Fruit fly (Drosophila melanogaster): ENCODE measurements around the gene btv.

Gene btv

DNA sequence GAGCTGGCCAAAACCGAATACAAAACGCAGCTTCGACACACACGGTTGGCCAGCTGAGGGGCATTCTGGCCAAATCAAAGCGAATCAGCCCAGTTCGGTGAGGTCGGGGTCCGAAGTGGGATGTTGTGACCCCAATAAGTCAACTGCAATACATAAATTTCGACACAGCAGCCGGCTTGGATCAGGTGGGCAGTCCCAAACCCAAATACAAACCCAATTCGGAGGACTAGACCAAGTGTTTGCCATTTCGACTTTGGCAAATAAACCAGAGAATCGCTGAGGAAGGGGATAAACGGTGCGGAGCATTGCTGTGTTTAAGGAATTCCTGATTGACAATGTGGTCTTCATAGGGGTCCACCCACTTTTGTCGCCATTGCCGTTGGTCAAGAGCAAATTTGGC is 6.7 kb upstream of the btv start:
- TF ChIP-seq CG7101 (tag; optimal IDR thresholded peaks at IDR 0.05) (no peak), Crg-1 (GFP tag; optimal IDR thresholded peaks at IDR 0.05) (no peak), cic (GFP tag; optimal IDR thresholded peaks at IDR 0.05) (no peak), CG11617 (GFP tag; optimal IDR thresholded peaks at IDR 0.05) (no peak), Hr96 (GFP tag; optimal IDR thresholded peaks at IDR 0.05) (no peak), cnc (optimal IDR thresholded peaks at IDR 0.05) (no peak), ovo (GFP tag; optimal IDR thresholded peaks at IDR 0.05) (no peak), bab1 (GFP tag; optimal IDR thresholded peaks at IDR 0.05) (no peak), CG14711 (tag; optimal IDR thresholded peaks at IDR 0.05) (no peak), pad (GFP tag; optimal IDR thresholded peaks at IDR 0.05) (no peak), CG7045 (GFP tag; optimal IDR thresholded peaks at IDR 0.05) (no peak), Mnt (GFP tag; optimal IDR thresholded peaks at IDR 0.05) (no peak), Clk (GFP tag; optimal IDR thresholded peaks at IDR 0.05) (no peak), toe (GFP tag; optimal IDR thresholded peaks at IDR 0.05) (no peak), CG12768 (GFP tag; optimal IDR thresholded peaks at IDR 0.05) (no peak), CG33017 (tag; optimal IDR thresholded peaks at IDR 0.05) (no peak), kay (GFP tag; ENCODE audit: borderline replicate concordance) (no peak)

dm6 chr2L:17986099-17986498 is 3.8 kb upstream of the btv start, which contains the start of gene CG5681:
TSS of gene CG5681 (plus strand) at chr2L:17986399.
- TF ChIP-seq CG14711 (tag; optimal IDR thresholded peaks at IDR 0.05) = no peak
- no peak for TF ChIP-seq Hr96 (GFP tag; optimal IDR thresholded peaks at IDR 0.05)
- no peak for TF ChIP-seq ovo (GFP tag; optimal IDR thresholded peaks at IDR 0.05)
- TF ChIP-seq tj (GFP tag; optimal IDR thresholded peaks at IDR 0.05) = no peak
- TF ChIP-seq Crg-1 (GFP tag; optimal IDR thresholded peaks at IDR 0.05) = no peak
- TF ChIP-seq cic (GFP tag; optimal IDR thresholded peaks at IDR 0.05) = no peak
- no peak for TF ChIP-seq Mnt (GFP tag; optimal IDR thresholded peaks at IDR 0.05)
- no peak for TF ChIP-seq kay (GFP tag; ENCODE audit: borderline replicate concordance)
- TF ChIP-seq CG12768 (GFP tag; optimal IDR thresholded peaks at IDR 0.05) = no peak
- no peak for TF ChIP-seq CG1620 (GFP tag; optimal IDR thresholded peaks at IDR 0.05)
- TF ChIP-seq cnc (optimal IDR thresholded peaks at IDR 0.05) = no peak
- TF ChIP-seq CG33017 (tag; optimal IDR thresholded peaks at IDR 0.05) = no peak
- no peak for TF ChIP-seq Clk (GFP tag; optimal IDR thresholded peaks at IDR 0.05)
- no peak for TF ChIP-seq bab1 (GFP tag; optimal IDR thresholded peaks at IDR 0.05)
- no peak for TF ChIP-seq pad (GFP tag; optimal IDR thresholded peaks at IDR 0.05)
- no peak for TF ChIP-seq CG11617 (GFP tag; optimal IDR thresholded peaks at IDR 0.05)
- no peak for TF ChIP-seq CG7101 (tag; optimal IDR thresholded peaks at IDR 0.05)
- no peak for TF ChIP-seq toe (GFP tag; optimal IDR thresholded peaks at IDR 0.05)
- TF ChIP-seq CG7045 (GFP tag; optimal IDR thresholded peaks at IDR 0.05) = no peak
- no peak for TF ChIP-seq CG5204 (GFP tag; optimal IDR thresholded peaks at IDR 0.05)

- TF ChIP-seq CG12768 (GFP tag; optimal IDR thresholded peaks at IDR 0.05) (no peak), CG7045 (GFP tag; optimal IDR thresholded peaks at IDR 0.05) (no peak)
Measured at dm6 chr2L:17972999-17973398, 9.3 kb downstream of the btv start.

- no peak for TF ChIP-seq CG33017 (tag; optimal IDR thresholded peaks at IDR 0.05)
- no peak for TF ChIP-seq CG14711 (tag; optimal IDR thresholded peaks at IDR 0.05)
- no peak for TF ChIP-seq CG5204 (GFP tag; optimal IDR thresholded peaks at IDR 0.05)
Measured at dm6 chr2L:17963710-17964109, 18.6 kb downstream of the btv start.

DNA sequence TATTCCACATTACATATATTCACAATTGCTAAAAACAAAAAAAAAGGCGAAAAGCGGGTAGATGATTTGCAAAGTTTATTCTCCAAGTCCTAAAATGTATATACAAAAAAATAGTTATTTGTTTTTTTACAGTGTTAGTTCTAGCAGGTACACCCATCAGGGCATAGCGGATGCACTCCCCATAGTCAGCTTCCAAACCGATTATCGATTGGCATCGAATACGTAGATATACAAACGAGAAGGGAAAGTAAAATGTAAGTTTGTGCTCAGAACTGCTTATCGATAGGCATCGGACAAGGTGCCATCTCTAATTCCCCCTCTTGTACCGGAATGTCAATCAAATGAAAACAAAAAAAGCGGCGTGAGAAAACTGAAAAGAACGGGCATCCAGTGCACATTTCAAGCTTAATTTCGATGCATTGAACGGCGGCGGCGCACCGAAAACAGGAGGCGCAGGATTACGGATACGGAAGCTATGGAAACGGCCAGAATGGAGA is 19.2 kb downstream of the btv start, which contains the start of gene CG5674:
CG5674 (plus strand) TSS at position 309 of the 497 bp plus-strand sequence.
- no peak for TF ChIP-seq ovo (GFP tag; optimal IDR thresholded peaks at IDR 0.05)
- TF ChIP-seq bab1 (GFP tag; optimal IDR thresholded peaks at IDR 0.05) = peak; percentile 12
- no peak for TF ChIP-seq Clk (GFP tag; optimal IDR thresholded peaks at IDR 0.05)
- no peak for TF ChIP-seq CG5204 (GFP tag; optimal IDR thresholded peaks at IDR 0.05)
- TF ChIP-seq CG11617 (GFP tag; optimal IDR thresholded peaks at IDR 0.05) = no peak
- peak; percentile 11 for TF ChIP-seq CG1620 (GFP tag; optimal IDR thresholded peaks at IDR 0.05)
- no peak for TF ChIP-seq cic (GFP tag; optimal IDR thresholded peaks at IDR 0.05)
- peak; percentile 18 for TF ChIP-seq CG33017 (tag; optimal IDR thresholded peaks at IDR 0.05)
- TF ChIP-seq Mnt (GFP tag; optimal IDR thresholded peaks at IDR 0.05) = no peak
- TF ChIP-seq kay (GFP tag; ENCODE audit: borderline replicate concordance) = no peak
- no peak for TF ChIP-seq Crg-1 (GFP tag; optimal IDR thresholded peaks at IDR 0.05)
- no peak for TF ChIP-seq CG7045 (GFP tag; optimal IDR thresholded peaks at IDR 0.05)
- no peak for TF ChIP-seq CG7101 (tag; optimal IDR thresholded peaks at IDR 0.05)
- TF ChIP-seq pad (GFP tag; optimal IDR thresholded peaks at IDR 0.05) = peak; percentile 98
- no peak for TF ChIP-seq tj (GFP tag; optimal IDR thresholded peaks at IDR 0.05)
- no peak for TF ChIP-seq CG12768 (GFP tag; optimal IDR thresholded peaks at IDR 0.05)
- TF ChIP-seq toe (GFP tag; optimal IDR thresholded peaks at IDR 0.05) = peak; percentile 3
- TF ChIP-seq cnc (optimal IDR thresholded peaks at IDR 0.05) = no peak

DNA sequence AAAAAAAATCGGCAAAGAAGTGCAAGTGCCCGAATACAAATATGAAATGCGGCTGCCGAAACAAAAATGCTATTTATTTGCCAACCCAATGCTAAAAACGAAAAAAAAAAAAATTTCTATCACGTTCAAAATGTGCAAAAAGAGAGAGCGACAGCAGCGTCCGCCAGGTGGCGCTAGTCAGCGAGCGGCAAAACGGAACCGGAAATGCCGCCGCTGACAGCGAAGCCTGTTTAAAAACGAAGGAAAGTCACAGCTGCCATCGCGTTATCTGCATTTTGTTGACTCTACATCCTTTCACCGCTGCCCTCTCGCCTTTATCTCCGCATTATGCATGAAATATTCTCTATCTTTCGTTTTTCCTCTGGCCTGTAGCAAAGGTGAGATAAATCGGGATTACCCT is 22.1 kb downstream of the btv start:
- TF ChIP-seq Hr96 (GFP tag; optimal IDR thresholded peaks at IDR 0.05) (no peak), Mnt (GFP tag; optimal IDR thresholded peaks at IDR 0.05) (no peak), Crg-1 (GFP tag; optimal IDR thresholded peaks at IDR 0.05) (no peak)

- TF ChIP-seq toe (GFP tag; optimal IDR thresholded peaks at IDR 0.05) (no peak), bab1 (GFP tag; optimal IDR thresholded peaks at IDR 0.05) (no peak), CG11617 (GFP tag; optimal IDR thresholded peaks at IDR 0.05) (no peak), cnc (optimal IDR thresholded peaks at IDR 0.05) (no peak), Mnt (GFP tag; optimal IDR thresholded peaks at IDR 0.05) (no peak), CG5204 (GFP tag; optimal IDR thresholded peaks at IDR 0.05) (no peak), CG12768 (GFP tag; optimal IDR thresholded peaks at IDR 0.05) (no peak), ovo (GFP tag; optimal IDR thresholded peaks at IDR 0.05) (no peak), tj (GFP tag; optimal IDR thresholded peaks at IDR 0.05) (no peak), Clk (GFP tag; optimal IDR thresholded peaks at IDR 0.05) (no peak), Hr96 (GFP tag; optimal IDR thresholded peaks at IDR 0.05) (no peak), CG7101 (tag; optimal IDR thresholded peaks at IDR 0.05) (no peak), CG33017 (tag; optimal IDR thresholded peaks at IDR 0.05) (no peak), Crg-1 (GFP tag; optimal IDR thresholded peaks at IDR 0.05) (no peak), CG7045 (GFP tag; optimal IDR thresholded peaks at IDR 0.05) (no peak), CG1620 (GFP tag; optimal IDR thresholded peaks at IDR 0.05) (no peak)
Measured at dm6 chr2L:17958306-17958705, 24.0 kb downstream of the btv start.
